Worm (Caenorhabditis elegans) whole organism, late embryonic: ENCODE measurements around the gene R05F9.11.

Source experiments
- C08G9.2 ChIP-seq: sonication (generic microtip); optimal IDR thresholded peaks from 2 replicates; lab custom pipeline; 2016; ENCODE audit warnings: mild to moderate bottlenecking, missing genetic modification characterization, moderate library complexity, missing compliant biosample characterization
- K02D7.2 ChIP-seq: sonication (generic microtip); optimal IDR thresholded peaks from 2 replicates; lab custom pipeline; 2017; ENCODE audit warnings: mild to moderate bottlenecking, missing genetic modification characterization, missing compliant biosample characterization
- K09A11.1 ChIP-seq: sonication (generic microtip); optimal IDR thresholded peaks from 2 replicates; lab custom pipeline; 2017; ENCODE audit warnings: antibody characterized with exemption, mild to moderate bottlenecking, missing genetic modification characterization, missing compliant biosample characterization; ENCODE audit not compliant: insufficient read depth
- Y22D7AL.16 ChIP-seq: sonication (generic microtip); optimal IDR thresholded peaks from 2 replicates; lab custom pipeline; 2016; ENCODE audit warnings: missing genetic modification characterization, missing compliant biosample characterization
- ama-1 ChIP-seq: fragments of 150-350 bp; optimal IDR thresholded peaks from 2 replicates; lab custom pipeline; 2014
- ceh-14 ChIP-seq: sonication (generic microtip); optimal IDR thresholded peaks from 2 replicates; lab custom pipeline; 2016; ENCODE audit warnings: missing genotype, missing genetic modification characterization, missing compliant biosample characterization
- ceh-18 ChIP-seq: sonication (generic microtip); optimal IDR thresholded peaks from 2 replicates; lab custom pipeline; 2016; ENCODE audit warnings: missing genetic modification characterization, missing compliant biosample characterization
- ceh-24 ChIP-seq: sonication (generic microtip); optimal IDR thresholded peaks from 2 replicates; lab custom pipeline; 2016; ENCODE audit warnings: mild to moderate bottlenecking, missing genetic modification characterization, missing compliant biosample characterization
- ceh-31 ChIP-seq: sonication (generic microtip); optimal IDR thresholded peaks from 2 replicates; lab custom pipeline; 2016; ENCODE audit warnings: missing genetic modification characterization, missing compliant biosample characterization
- ceh-45 ChIP-seq: fragments of 200-800 bp; sonication (Bioruptor generic); IDR thresholded peaks from 2 replicates; pipeline ENCODE4 v1.3.6; 2022; ENCODE audit warnings: missing genetic modification reagents, missing genetic modification characterization, missing compliant biosample characterization
- ceh-48 ChIP-seq: sonication (generic microtip); optimal IDR thresholded peaks from 2 replicates; lab custom pipeline; 2016; ENCODE audit warnings: missing genetic modification characterization, inconsistent platforms, missing compliant biosample characterization
- ceh-6 ChIP-seq: fragments of 200-800 bp; sonication (Bioruptor generic); optimal IDR thresholded peaks from 2 replicates; lab custom pipeline; 2018; ENCODE audit warnings: mild to moderate bottlenecking, missing genetic modification characterization, missing compliant biosample characterization
- elt-2 ChIP-seq: sonication (generic microtip); optimal IDR thresholded peaks from 2 replicates; lab custom pipeline; 2016; ENCODE audit warnings: missing genetic modification reagents, missing genetic modification characterization, missing compliant biosample characterization
- elt-4 ChIP-seq: sonication (generic microtip); optimal IDR thresholded peaks from 2 replicates; lab custom pipeline; 2016; ENCODE audit warnings: missing genetic modification characterization, missing compliant biosample characterization
- ets-4 ChIP-seq: sonication (generic microtip); optimal IDR thresholded peaks from 2 replicates; lab custom pipeline; 2016; ENCODE audit warnings: missing genetic modification characterization, missing compliant biosample characterization
- fkh-10 ChIP-seq: fragments of 150-350 bp; optimal IDR thresholded peaks from 2 replicates; lab custom pipeline; 2014; ENCODE audit warnings: missing biosample characterization, missing genetic modification reagents, missing genetic modification characterization
- fkh-6 ChIP-seq: sonication (generic microtip); optimal IDR thresholded peaks from 2 replicates; lab custom pipeline; 2016; ENCODE audit warnings: missing genetic modification characterization, missing compliant biosample characterization
- hlh-13 ChIP-seq: fragments of 200-800 bp; sonication (Bioruptor generic); optimal IDR thresholded peaks from 2 replicates; lab custom pipeline; 2018; ENCODE audit warnings: mild to moderate bottlenecking, missing genetic modification characterization, missing compliant biosample characterization
- hlh-30 ChIP-seq: sonication (generic microtip); optimal IDR thresholded peaks from 2 replicates; lab custom pipeline; 2017; ENCODE audit warnings: antibody characterized with exemption, missing genetic modification characterization, missing compliant biosample characterization; ENCODE audit not compliant: insufficient read depth
- mec-3 ChIP-seq: sonication (generic microtip); optimal IDR thresholded peaks from 2 replicates; lab custom pipeline; 2016; ENCODE audit warnings: borderline replicate concordance, missing genetic modification characterization, missing compliant biosample characterization
- nfya-1 ChIP-seq: sonication (generic microtip); optimal IDR thresholded peaks from 2 replicates; lab custom pipeline; 2017; ENCODE audit warnings: missing genetic modification characterization, mild to moderate bottlenecking, missing compliant biosample characterization, antibody characterized with exemption, moderate library complexity
- nhr-11 ChIP-seq: fragments of 150-350 bp; optimal IDR thresholded peaks from 2 replicates; lab custom pipeline; 2014; ENCODE audit warnings: missing biosample characterization, missing genetic modification characterization
- npax-4 ChIP-seq: sonication (generic microtip); optimal IDR thresholded peaks from 2 replicates; lab custom pipeline; 2016; ENCODE audit warnings: missing genetic modification characterization, missing compliant biosample characterization
- pax-1 ChIP-seq: fragments of 150-350 bp; optimal IDR thresholded peaks from 2 replicates; lab custom pipeline; 2014; ENCODE audit warnings: missing biosample characterization, missing genetic modification characterization
- pqm-1 ChIP-seq: sonication (generic microtip); optimal IDR thresholded peaks from 2 replicates; lab custom pipeline; 2016; ENCODE audit warnings: missing genetic modification characterization, missing compliant biosample characterization
- pros-1 ChIP-seq: fragments of 150-350 bp; optimal IDR thresholded peaks from 2 replicates; lab custom pipeline; 2014; ENCODE audit warnings: missing biosample characterization, missing genetic modification reagents, missing genetic modification characterization
- rnt-1 ChIP-seq: sonication (generic microtip); optimal IDR thresholded peaks from 2 replicates; lab custom pipeline; 2016; ENCODE audit warnings: missing genetic modification characterization, missing compliant biosample characterization
- syd-9 ChIP-seq: sonication (generic microtip); optimal IDR thresholded peaks from 2 replicates; lab custom pipeline; 2016; ENCODE audit warnings: mild to moderate bottlenecking, missing genetic modification characterization, moderate library complexity, missing compliant biosample characterization
- unc-42 ChIP-seq: sonication (generic microtip); optimal IDR thresholded peaks from 2 replicates; lab custom pipeline; 2016; ENCODE audit warnings: missing genotype, missing genetic modification characterization, missing compliant biosample characterization
- unc-55 ChIP-seq: sonication (generic microtip); optimal IDR thresholded peaks from 2 replicates; lab custom pipeline; 2017; ENCODE audit warnings: missing biosample characterization, missing genetic modification reagents, missing genetic modification characterization
- zip-5 ChIP-seq: sonication (generic microtip); optimal IDR thresholded peaks from 2 replicates; lab custom pipeline; 2016; ENCODE audit warnings: missing genetic modification characterization, missing compliant biosample characterization

Gene R05F9.11

ce11 chrII:4885976-4886375 is 28.0 kb downstream of the R05F9.11 start, which contains the start of gene R05F9.7:
R05F9.7 (plus strand) TSS chrII:4886276.
- TF ChIP-seq C08G9.2 (tag; lab: Kevin White, UChicago): no peak
- TF ChIP-seq hlh-30 (tag; lab: Kevin White, UChicago): no peak
- no peak for TF ChIP-seq elt-2

DNA sequence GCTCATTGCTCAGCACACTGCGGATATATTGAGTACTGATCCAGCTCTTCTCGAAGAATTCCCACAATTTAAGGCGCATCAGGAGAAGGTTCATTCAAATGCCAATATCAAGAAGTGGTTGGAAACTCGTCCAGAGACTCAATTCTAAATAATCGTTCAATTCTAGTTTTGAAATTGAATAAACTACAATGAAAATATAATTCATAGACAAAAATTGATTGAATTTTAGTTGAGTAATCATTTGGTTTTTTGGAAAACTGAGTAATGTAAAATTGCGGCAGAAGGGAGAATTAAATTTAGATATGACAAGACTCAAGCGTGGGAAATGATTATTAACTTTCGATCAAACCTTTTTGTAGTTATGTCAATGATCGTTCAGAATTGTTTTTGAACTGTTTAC is 29.6 kb downstream of the R05F9.11 start:
- TF ChIP-seq ceh-18 (tag; lab: Kevin White, UChicago) (no peak), ceh-24 (tag; lab: Kevin White, UChicago) (no peak), ama-1 (lab: Kevin White, UChicago) (no peak), pros-1 (tag; lab: Kevin White, UChicago) (no peak), npax-4 (no peak), ets-4 (tag; lab: Kevin White, UChicago) (no peak), syd-9 (no peak), elt-4 (tag; lab: Kevin White, UChicago) (no peak), nhr-11 (tag; lab: Kevin White, UChicago) (no peak), zip-5 (tag; lab: Kevin White, UChicago) (no peak), mec-3 (tag; lab: Kevin White, UChicago) (no peak), nfya-1 (tag; lab: Kevin White, UChicago) (no peak), unc-42 (tag; lab: Kevin White, UChicago) (no peak), fkh-6 (tag; lab: Kevin White, UChicago) (no peak), Y22D7AL.16 (no peak)
- TF ChIP-seq, all 69 proteins: peak for 0

ce11 chrII:4883412-4883811 is 30.6 kb downstream of the R05F9.11 start, which contains the start of gene gst-8:
gst-8 (plus strand) TSS chrII:4883712.
- TF ChIP-seq rnt-1: no peak
- TF ChIP-seq unc-55 (GFP tag; lab: Kevin White, UChicago): no peak
- no peak for TF ChIP-seq ets-4 (tag; lab: Kevin White, UChicago)
- TF ChIP-seq hlh-13 (GFP tag; lab: Kevin White, UChicago): no peak
- no peak for TF ChIP-seq ceh-6 (GFP tag; lab: Kevin White, UChicago)
- TF ChIP-seq pax-1 (tag; lab: Kevin White, UChicago): no peak
- no peak for TF ChIP-seq K09A11.1 (tag; lab: Kevin White, UChicago)
- TF ChIP-seq ceh-48 (tag; lab: Kevin White, UChicago): no peak
- no peak for TF ChIP-seq npax-4

ce11 chrII:4882498-4882897 is 31.5 kb downstream of the R05F9.11 start:
- TF ChIP-seq nhr-11 (tag; lab: Kevin White, UChicago) (no peak), elt-2 (no peak), ceh-48 (tag; lab: Kevin White, UChicago) (no peak), ama-1 (lab: Kevin White, UChicago) (no peak), rnt-1 (no peak), fkh-10 (GFP tag; lab: Kevin White, UChicago) (no peak), ceh-14 (tag; lab: Kevin White, UChicago) (no peak), K02D7.2 (tag; lab: Kevin White, UChicago) (no peak), pqm-1 (no peak), K09A11.1 (tag; lab: Kevin White, UChicago) (no peak), ceh-45 (GFP tag; lab: Robert Waterston, UW) (no peak), ceh-31 (tag; lab: Kevin White, UChicago) (no peak)

- TF ChIP-seq elt-2 (peak; percentile 59), hlh-13 (GFP tag; lab: Kevin White, UChicago) (no peak)
These were observed 32.3 kb downstream of the R05F9.11 start, which contains the start of gene gst-7 for ce11 chrII:4881727-4882126. gst-7 (plus strand) TSS chrII:4882062.

DNA sequence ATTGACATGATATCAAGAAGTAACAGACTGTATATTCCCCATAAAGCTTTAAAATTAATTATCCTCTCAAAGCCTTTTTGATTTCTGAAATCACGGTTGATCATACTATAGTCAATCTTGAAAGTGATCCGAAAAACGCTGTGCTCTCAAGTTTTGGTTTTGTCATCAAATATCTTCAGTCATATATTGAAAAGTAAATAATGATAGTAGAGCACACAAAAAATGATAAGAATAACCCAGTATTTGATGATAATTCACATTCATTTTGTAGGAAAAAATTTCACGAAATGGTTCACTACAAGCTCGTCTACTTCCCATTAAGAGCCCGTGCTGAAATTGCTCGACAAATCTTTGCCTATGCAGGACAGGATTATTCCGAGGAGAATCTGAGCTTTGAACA is 34.4 kb downstream of the R05F9.11 start, which contains the start of gene gst-6:
Gene gst-6 (plus strand): TSS at position 263 of the 400 bp plus-strand sequence.
- TF ChIP-seq pros-1 (tag; lab: Kevin White, UChicago) (no peak), elt-2 (peak; percentile 30)
